Worm (Caenorhabditis elegans): ENCODE results near the gene par-3.

par-3 gene

DNA sequence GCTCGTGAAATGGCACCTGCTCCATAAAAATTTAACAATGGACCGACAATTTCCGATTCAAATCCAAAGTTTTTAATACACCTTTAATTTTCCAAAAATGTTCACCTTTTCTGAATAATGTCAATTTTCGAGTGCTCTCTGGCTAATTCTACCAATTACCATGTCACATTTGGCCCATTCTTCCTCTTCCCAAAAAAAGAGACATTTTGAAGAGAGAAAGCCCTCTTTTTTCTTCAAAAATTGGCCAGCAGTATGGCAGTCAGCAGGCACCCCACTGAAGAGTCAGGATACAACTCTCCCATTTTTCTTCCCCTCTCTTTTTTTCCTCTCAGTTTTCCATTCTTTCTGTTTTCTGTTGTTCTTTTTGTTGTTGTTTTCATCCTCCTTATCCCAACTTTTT lies 29.5 kb upstream of the par-3 start:
- TF ChIP-seq tbp1 (GFP tag; optimal IDR thresholded peaks at IDR 0.05) = no peak
- TF ChIP-seq hlh-12 (tag; optimal IDR thresholded peaks at IDR 0.05) = no peak
- TF ChIP-seq snpc-4 (GFP tag; optimal IDR thresholded peaks at IDR 0.05) = no peak
- no peak for TF ChIP-seq snpc-4 (tag; optimal IDR thresholded peaks at IDR 0.05)
- no peak for TF ChIP-seq B0019.2 (GFP tag; conservative IDR thresholded peaks at IDR 0.05)

DNA sequence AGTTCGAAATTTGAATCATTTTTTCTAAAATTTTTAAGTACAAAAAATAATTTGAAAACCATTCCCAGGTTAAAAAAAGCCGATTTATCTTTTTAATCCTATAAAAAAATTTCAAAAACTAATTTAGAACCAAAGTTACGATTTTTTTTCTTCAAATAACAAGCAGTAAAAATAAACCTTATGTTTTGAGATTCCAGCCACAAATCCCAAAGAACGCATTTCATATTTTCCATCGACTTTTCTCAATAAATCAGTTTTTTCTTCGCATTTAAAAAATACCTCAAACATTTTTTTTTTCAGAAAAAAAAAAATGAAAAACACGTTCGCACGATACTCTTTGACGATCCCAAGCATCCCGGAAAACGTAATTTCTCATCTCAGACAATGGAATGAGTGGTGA lies 28.9 kb upstream of the par-3 start, which contains the start of gene ckk-1:
Gene ckk-1 (plus strand): TSS at position 301 of the 400 bp plus-strand sequence.
- TF ChIP-seq T07F8.4 (tag; optimal IDR thresholded peaks at IDR 0.05) = no peak
- no peak for TF ChIP-seq snpc-3.4 (tag; optimal IDR thresholded peaks at IDR 0.05)
- no peak for TF ChIP-seq snpc-4 (GFP tag; optimal IDR thresholded peaks at IDR 0.05)
- no peak for TF ChIP-seq snpc-4 (tag; optimal IDR thresholded peaks at IDR 0.05)
- TF ChIP-seq zfh-2 (GFP tag; conservative IDR thresholded peaks at IDR 0.05) = no peak
- TF ChIP-seq Y56A3A.18 (GFP tag; IDR thresholded peaks at IDR 0.05) = no peak
- TF ChIP-seq hrde-1 (tag; optimal IDR thresholded peaks at IDR 0.05; ENCODE audit: borderline replicate concordance) = no peak
- TF ChIP-seq F22D6.2 (tag; optimal IDR thresholded peaks at IDR 0.05) = no peak
- no peak for TF ChIP-seq ceh-100 (GFP tag; IDR thresholded peaks at IDR 0.05)
- no peak for TF ChIP-seq athp-1 (tag; optimal IDR thresholded peaks at IDR 0.05)
- no peak for TF ChIP-seq F10E7.11 (tag; optimal IDR thresholded peaks at IDR 0.05)
- TF ChIP-seq snpc-1.3 (tag; optimal IDR thresholded peaks at IDR 0.05; ENCODE audit: insufficient read depth) = no peak
- no peak for TF ChIP-seq tbp1 (GFP tag; optimal IDR thresholded peaks at IDR 0.05)
- TF ChIP-seq ccch-3 (GFP tag; optimal IDR thresholded peaks at IDR 0.05) = no peak
- TF ChIP-seq ztf-25 (GFP tag; IDR thresholded peaks at IDR 0.05) = no peak
- no peak for TF ChIP-seq nhr-179 (tag; optimal IDR thresholded peaks at IDR 0.05)
- no peak for TF ChIP-seq ceh-58 (GFP tag; IDR thresholded peaks at IDR 0.05)
- TF ChIP-seq lin-54 (GFP tag; optimal IDR thresholded peaks at IDR 0.05) = no peak

DNA sequence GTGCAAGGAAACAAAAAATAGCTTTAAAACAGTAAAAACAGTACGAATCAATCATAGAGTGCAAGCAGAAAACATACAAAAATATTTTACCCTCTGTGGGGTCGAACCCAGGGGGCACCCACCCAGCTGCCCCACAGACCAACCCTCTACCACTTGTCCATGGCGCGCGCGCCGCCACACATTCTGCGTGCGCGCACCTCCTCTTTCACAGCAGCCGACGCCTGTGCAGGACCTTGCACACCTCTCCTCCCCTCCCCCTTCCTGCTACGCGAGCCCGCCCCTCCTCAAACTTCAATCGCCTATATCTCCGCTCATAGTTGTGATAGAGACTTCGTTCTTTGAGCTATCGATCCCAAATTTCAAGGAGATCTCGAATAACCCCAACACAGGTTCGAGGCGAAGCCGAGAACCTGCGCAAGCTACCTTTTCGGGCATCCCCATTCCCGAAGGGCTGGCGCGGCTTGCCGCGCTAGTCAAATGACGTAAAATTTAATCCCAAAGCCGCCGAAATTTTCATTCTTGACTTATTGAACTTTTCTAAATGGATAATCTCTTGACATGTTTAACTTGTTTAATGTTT lies 26.6 kb upstream of the par-3 start:
- TF ChIP-seq C17E4.6 (GFP tag; IDR thresholded peaks at IDR 0.05) = peak; percentile 85
- TF ChIP-seq ztf-28 (GFP tag; IDR thresholded peaks at IDR 0.05) = peak; percentile 81
- TF ChIP-seq lin-26 (GFP tag; IDR thresholded peaks at IDR 0.05) = peak; percentile 86
- peak; percentile 90 for TF ChIP-seq nfyb-1 (GFP tag; IDR thresholded peaks at IDR 0.05)
- peak; percentile 64; the same call in 1 of the 2 replicates for TF ChIP-seq aptf-2 (GFP tag; conservative IDR thresholded peaks at IDR 0.05)
- TF ChIP-seq Y53G8AR.9 (GFP tag; conservative IDR thresholded peaks at IDR 0.05) = peak; percentile 87
- peak; percentile 50; the same call in 1 of the 2 replicates for TF ChIP-seq lir-1 (GFP tag; conservative IDR thresholded peaks at IDR 0.05)
- TF ChIP-seq hsf-1 (GFP tag; IDR thresholded peaks at IDR 0.05) = peak; percentile 81
- peak; percentile 100 for TF ChIP-seq egrh-3 (GFP tag; IDR thresholded peaks at IDR 0.05)
- TF ChIP-seq F39B2.1 (GFP tag; IDR thresholded peaks at IDR 0.05) = peak; percentile 91; the same call in 1 of the 2 replicates
- peak; percentile 98 for TF ChIP-seq D2030.7 (GFP tag; IDR thresholded peaks at IDR 0.05)
- TF ChIP-seq snpc-1.1 (tag; optimal IDR thresholded peaks at IDR 0.05; ENCODE audit: insufficient read depth) = peak; percentile 68
- TF ChIP-seq ceh-91 (GFP tag; IDR thresholded peaks at IDR 0.05) = peak; percentile 82
- TF ChIP-seq madf-8 (GFP tag; conservative IDR thresholded peaks at IDR 0.05) = peak; percentile 91
- peak; percentile 71; the same call in 1 of the 2 replicates for TF ChIP-seq ztf-25 (GFP tag; IDR thresholded peaks at IDR 0.05)
- TF ChIP-seq Y95B8A.8 (GFP tag; IDR thresholded peaks at IDR 0.05) = peak; percentile 91
- TF ChIP-seq pbrm-1 (GFP tag; IDR thresholded peaks at IDR 0.05) = peak; percentile 100
- TF ChIP-seq let-526 (GFP tag; IDR thresholded peaks at IDR 0.05) = 0 out of 2 replicates have a peak, but pooled peaks have one; percentile 40
- TF ChIP-seq Y56A3A.18 (GFP tag; IDR thresholded peaks at IDR 0.05) = peak; percentile 95; the same call in 1 of the 2 replicates
- TF ChIP-seq bed-2 (GFP tag; IDR thresholded peaks at IDR 0.05) = peak; percentile 73; the same call in 1 of the 2 replicates
- TF ChIP-seq attf-6 (GFP tag; IDR thresholded peaks at IDR 0.05) = peak; percentile 90
- TF ChIP-seq lin-54 (GFP tag; optimal IDR thresholded peaks at IDR 0.05) = peak; percentile 30
- TF ChIP-seq madf-6 (GFP tag; IDR thresholded peaks at IDR 0.05) = peak; percentile 95
- peak; percentile 37; the same call in 1 of the 2 replicates for TF ChIP-seq hmg-20 (GFP tag; IDR thresholded peaks at IDR 0.05)
- peak; percentile 67 for TF ChIP-seq zfh-2 (GFP tag; conservative IDR thresholded peaks at IDR 0.05)
- peak; percentile 63 for TF ChIP-seq K11D2.4 (GFP tag; IDR thresholded peaks at IDR 0.05)
- TF ChIP-seq mcd-1 (GFP tag; IDR thresholded peaks at IDR 0.05) = peak; percentile 90
- peak; percentile 93 for TF ChIP-seq rcor-1 (GFP tag; IDR thresholded peaks at IDR 0.05)
